Worm (Caenorhabditis elegans): ENCODE measurements around the gene math-9.

Gene math-9

DNA sequence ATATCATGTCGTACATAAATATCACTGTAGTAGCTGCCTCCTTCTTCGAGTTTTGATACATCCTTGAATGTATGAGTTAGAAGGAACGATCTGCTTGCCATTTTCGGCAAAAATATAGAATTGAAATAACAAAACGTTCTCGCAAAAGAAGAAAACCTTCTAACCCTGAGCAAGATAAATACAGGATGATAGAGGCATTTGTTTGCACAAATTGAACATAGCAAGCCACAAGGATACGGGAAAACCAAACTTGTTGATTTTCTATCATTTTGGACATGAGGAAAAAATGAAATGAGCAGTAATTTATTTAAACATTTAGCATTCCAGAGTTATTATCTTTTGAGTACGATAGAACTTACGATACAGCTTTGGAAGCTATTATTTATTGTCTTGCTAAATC lies 1.5 kb downstream of the math-9 start, which contains the start of gene math-8:
math-8 (minus strand) TSS at position 101 of the 400 bp plus-strand sequence.
- TF ChIP-seq pqm-1 (tag; optimal IDR thresholded peaks at IDR 0.05), result no peak

DNA sequence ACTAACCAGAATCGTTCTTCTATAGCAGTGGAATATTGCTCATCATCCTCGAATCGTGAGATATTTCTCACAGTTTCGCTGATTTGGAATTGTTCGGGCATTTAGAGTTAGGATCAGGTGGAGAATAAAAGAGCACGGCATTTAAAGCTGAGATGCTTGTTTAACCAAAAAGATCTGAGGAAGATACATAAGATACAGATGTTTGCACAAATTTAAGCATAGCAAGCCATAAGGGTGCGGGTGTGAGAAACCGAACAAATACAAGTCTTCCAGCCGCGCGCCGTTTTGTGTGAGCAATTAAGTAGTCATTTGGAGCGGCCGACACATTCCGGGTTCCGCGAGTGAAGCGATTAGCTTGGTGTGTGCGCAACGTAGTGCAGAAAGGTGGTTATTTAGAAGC lies 4.2 kb downstream of the math-9 start, which contains the start of gene math-7:
math-7 (minus strand) TSS at position 101 of the 400 bp plus-strand sequence.
- TF ChIP-seq ceh-9 (tag; optimal IDR thresholded peaks at IDR 0.05), result no peak
- TF ChIP-seq R02D3.7 (tag; optimal IDR thresholded peaks at IDR 0.05), result no peak
- TF ChIP-seq mml-1 (tag; optimal IDR thresholded peaks at IDR 0.05), result no peak

DNA sequence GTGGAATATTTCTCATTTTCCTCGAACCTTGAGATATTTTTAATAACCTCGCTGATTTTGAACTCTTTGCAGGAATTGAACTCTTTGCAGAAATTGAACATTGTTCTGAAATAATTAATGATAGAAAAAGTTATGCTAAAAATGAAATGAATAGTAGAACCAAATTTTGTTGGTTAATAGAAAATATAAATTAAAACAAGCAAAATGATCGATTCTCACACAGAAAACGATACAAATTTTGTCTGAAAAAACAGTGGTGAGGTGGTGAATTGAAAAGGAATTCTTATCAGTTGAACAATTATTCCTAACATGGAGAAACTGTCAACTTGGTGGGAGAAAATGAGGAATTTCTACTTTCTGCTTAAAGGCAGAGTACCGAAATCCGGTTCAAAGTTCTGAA lies 5.9 kb downstream of the math-9 start, which contains the start of gene math-6:
math-6 (minus strand) TSS at position 101 of the 400 bp plus-strand sequence.
- no peak for TF ChIP-seq eor-1 (tag; optimal IDR thresholded peaks at IDR 0.05)
- TF ChIP-seq aly-2 (tag; optimal IDR thresholded peaks at IDR 0.05), result no peak
- no peak for TF ChIP-seq jun-1 (tag; optimal IDR thresholded peaks at IDR 0.05)
- no peak for TF ChIP-seq fos-1 (tag; optimal IDR thresholded peaks at IDR 0.05)
- no peak for TF ChIP-seq tbx-2 (tag; optimal IDR thresholded peaks at IDR 0.05)
- TF ChIP-seq sea-2 (GFP tag; optimal IDR thresholded peaks at IDR 0.05), result no peak
- no peak for TF ChIP-seq egl-5 (tag; optimal IDR thresholded peaks at IDR 0.05)
- TF ChIP-seq unc-39 (tag; optimal IDR thresholded peaks at IDR 0.05), result no peak

DNA sequence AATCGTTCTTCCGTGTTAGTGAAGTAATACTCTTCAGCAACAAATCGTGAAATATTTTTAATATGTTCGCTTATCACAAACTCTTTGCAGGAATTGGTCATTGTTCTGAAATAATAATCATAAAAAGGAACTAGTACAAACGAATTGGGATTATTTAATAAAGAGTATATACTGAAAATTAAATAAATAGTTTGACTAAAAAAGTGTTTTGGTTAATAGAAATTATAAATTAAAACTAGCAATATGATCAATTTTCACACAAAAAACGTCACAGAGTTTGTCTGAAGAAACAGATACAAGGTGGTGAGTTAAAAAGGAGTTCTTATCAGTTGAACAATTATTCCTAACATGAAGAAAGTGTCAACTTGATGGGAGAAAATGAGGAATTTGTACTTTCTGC lies 7.9 kb downstream of the math-9 start, which contains the start of gene math-5:
math-5 (minus strand) TSS at position 101 of the 400 bp plus-strand sequence.
- TF ChIP-seq ceh-28 (tag; optimal IDR thresholded peaks at IDR 0.05) (no peak), lin-39 (tag; optimal IDR thresholded peaks at IDR 0.05) (no peak), egl-5 (tag; optimal IDR thresholded peaks at IDR 0.05) (no peak), elt-2 (tag; optimal IDR thresholded peaks at IDR 0.05) (no peak)

DNA sequence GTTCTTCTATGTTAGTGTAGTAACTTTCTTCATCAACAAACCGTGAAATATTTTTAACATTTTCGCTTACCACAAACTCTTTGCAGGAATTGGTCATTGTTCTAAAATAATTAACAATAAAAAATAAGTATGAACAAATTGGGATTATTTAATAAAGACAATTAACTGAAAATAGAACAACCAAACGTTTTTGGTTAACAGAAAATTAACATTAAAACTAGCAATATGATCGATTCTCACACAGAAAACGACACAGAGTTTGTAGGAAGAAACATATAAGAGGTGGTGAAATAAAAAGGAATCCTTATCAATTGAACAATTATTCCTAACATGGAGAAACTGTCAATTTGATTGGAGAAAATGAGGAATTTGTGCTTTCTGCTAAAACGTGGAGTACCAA lies 11.9 kb downstream of the math-9 start, which contains the start of gene math-16:
math-16 (minus strand) TSS at position 101 of the 400 bp plus-strand sequence.
- TF ChIP-seq fkh-2 (tag; optimal IDR thresholded peaks at IDR 0.05) (no peak), nhr-12 (tag; optimal IDR thresholded peaks at IDR 0.05) (no peak), zag-1 (tag; optimal IDR thresholded peaks at IDR 0.05) (no peak), ceh-9 (tag; optimal IDR thresholded peaks at IDR 0.05) (no peak), ama-1 (optimal IDR thresholded peaks at IDR 0.05) (no peak), elt-1 (tag; optimal IDR thresholded peaks at IDR 0.05) (no peak), eor-1 (tag; optimal IDR thresholded peaks at IDR 0.05) (no peak), nhr-28 (tag; optimal IDR thresholded peaks at IDR 0.05) (no peak), fkh-10 (GFP tag; optimal IDR thresholded peaks at IDR 0.05) (no peak), nhr-11 (tag; optimal IDR thresholded peaks at IDR 0.05) (no peak), nfya-1 (tag; optimal IDR thresholded peaks at IDR 0.05; ENCODE audit: insufficient read depth) (no peak), lin-15B (tag; optimal IDR thresholded peaks at IDR 0.05) (no peak), elt-2 (tag; optimal IDR thresholded peaks at IDR 0.05) (no peak), jun-1 (tag; optimal IDR thresholded peaks at IDR 0.05) (no peak)

DNA sequence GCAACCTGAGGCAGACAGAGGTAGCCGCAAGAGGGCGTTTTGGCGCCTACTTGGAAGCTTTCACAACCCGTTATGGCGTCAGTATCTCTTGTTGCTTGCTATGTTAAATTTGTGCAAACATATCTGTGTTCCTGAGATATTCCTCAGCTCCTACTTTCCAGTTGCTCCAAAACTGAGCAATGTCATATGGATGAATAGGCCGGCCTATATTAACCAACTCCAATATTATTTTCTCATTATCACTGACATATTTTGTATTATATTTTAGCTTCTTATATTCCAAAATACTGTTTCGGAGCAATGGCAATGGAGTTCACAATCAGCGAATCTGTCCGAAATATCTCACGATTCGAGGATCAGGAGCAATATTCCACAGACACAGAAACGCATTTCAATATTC lies 14.9 kb downstream of the math-9 start, which contains the start of gene math-13:
math-13 (plus strand) TSS at position 301 of the 400 bp plus-strand sequence.
- TF ChIP-seq nhr-23 (tag; optimal IDR thresholded peaks at IDR 0.05), result no peak
- no peak for TF ChIP-seq egl-5 (tag; optimal IDR thresholded peaks at IDR 0.05)
- TF ChIP-seq ceh-9 (tag; optimal IDR thresholded peaks at IDR 0.05), result no peak
- TF ChIP-seq pqm-1 (tag; optimal IDR thresholded peaks at IDR 0.05), result no peak
- TF ChIP-seq nhr-11 (tag; optimal IDR thresholded peaks at IDR 0.05), result no peak
- TF ChIP-seq ztf-4 (tag; optimal IDR thresholded peaks at IDR 0.05), result no peak
- no peak for TF ChIP-seq ceh-28 (tag; optimal IDR thresholded peaks at IDR 0.05)
- no peak for TF ChIP-seq fkh-2 (tag; optimal IDR thresholded peaks at IDR 0.05)
- TF ChIP-seq R02D3.7 (tag; optimal IDR thresholded peaks at IDR 0.05), result no peak
- TF ChIP-seq nhr-28 (tag; optimal IDR thresholded peaks at IDR 0.05), result no peak
- no peak for TF ChIP-seq unc-39 (tag; optimal IDR thresholded peaks at IDR 0.05)
- no peak for TF ChIP-seq nfya-1 (tag; optimal IDR thresholded peaks at IDR 0.05; ENCODE audit: insufficient read depth)
- TF ChIP-seq nhr-43 (tag; optimal IDR thresholded peaks at IDR 0.05; ENCODE audit: poor library complexity, severe bottlenecking), result no peak
- TF ChIP-seq ceh-82 (tag; optimal IDR thresholded peaks at IDR 0.05), result no peak
- TF ChIP-seq aly-2 (tag; optimal IDR thresholded peaks at IDR 0.05), result no peak
- no peak for TF ChIP-seq sea-2 (GFP tag; optimal IDR thresholded peaks at IDR 0.05)
- TF ChIP-seq nhr-237 (tag; optimal IDR thresholded peaks at IDR 0.05), result no peak
